Fruit fly (Drosophila melanogaster): ENCODE data around the gene AP-1-2beta.

DNA sequence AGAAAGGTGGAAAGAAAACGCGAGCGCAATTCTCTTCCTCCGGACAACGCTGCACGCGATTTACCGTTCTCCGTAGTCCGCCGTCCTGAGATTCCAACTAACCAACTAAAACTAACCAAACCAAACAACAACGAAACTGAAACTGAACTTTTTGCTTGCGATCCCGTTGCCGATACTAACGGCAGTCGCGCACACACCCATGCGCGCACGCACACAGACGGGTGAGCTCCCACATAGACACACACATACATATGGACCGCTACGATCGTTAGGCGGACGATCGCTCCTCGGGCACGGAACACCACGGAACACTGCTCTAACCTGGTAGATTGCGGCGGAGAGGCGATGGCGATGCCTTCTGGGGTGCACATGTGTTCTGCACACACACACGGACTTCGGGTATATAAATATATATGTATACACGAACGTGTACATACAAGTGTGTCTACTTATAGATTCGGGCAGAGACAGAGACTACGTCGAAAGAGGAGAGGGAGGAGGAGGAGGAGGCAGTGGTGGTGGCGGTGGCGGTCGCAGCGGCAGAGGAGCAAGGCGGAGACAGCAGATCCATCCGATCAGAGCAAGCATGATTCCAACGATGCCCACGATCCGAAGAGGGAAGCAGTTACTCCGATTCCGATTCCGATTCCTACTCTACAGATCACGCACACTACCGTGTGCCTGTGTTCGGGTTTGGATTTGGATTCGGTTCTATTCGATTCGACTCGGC, 17.7 kb upstream of the AP-1-2beta start, which contains the start of gene meso18E:
- TF ChIP-seq psq (optimal IDR thresholded peaks at IDR 0.05): no peak
- no peak for TF ChIP-seq Sin3A (optimal IDR thresholded peaks at IDR 0.05)

All from Kc167 (cell line).